Worm (Caenorhabditis elegans): Measurements from ENCODE around the gene C27F2.7.

Gene C27F2.7

DNA sequence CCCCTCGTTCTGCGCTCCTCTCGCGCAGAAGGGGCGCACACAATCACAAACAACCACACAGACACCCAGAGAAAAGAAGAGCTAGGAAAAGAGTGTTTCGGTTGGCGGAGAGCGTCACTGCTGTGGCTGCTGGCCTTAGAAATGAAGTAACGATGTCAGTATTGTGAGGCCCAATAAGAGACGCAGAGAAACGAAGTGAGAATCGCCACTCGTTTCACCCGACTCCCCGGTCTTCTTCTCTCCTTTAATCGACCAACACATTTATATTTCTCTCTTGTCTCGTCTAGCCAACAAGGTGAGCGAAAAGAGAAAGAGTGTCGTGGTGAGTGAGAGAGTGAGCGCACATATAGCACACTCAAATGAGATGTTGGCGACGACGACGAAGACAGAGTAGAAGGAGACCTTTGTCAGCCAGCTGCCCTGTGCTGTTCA is 29.6 kb upstream of the C27F2.7 start (continued):
- TF ChIP-seq dmd-8 (GFP tag; IDR thresholded peaks at IDR 0.05) (no peak), mdt-29 (GFP tag; IDR thresholded peaks at IDR 0.05) (no peak), mdl-1 (tag; optimal IDR thresholded peaks at IDR 0.05) (peak; percentile 42 to 78), tag-97 (GFP tag; IDR thresholded peaks at IDR 0.05) (no peak), nhr-28 (tag; optimal IDR thresholded peaks at IDR 0.05) (peak; percentile 62), hlh-30 (tag; optimal IDR thresholded peaks at IDR 0.05; ENCODE audit: insufficient read depth) (peak; percentile 82), nhr-48 (tag; optimal IDR thresholded peaks at IDR 0.05) (peak; percentile 58), skn-1 (tag; optimal IDR thresholded peaks at IDR 0.05) (no peak), ceh-20 (GFP tag; IDR thresholded peaks at IDR 0.05) (peak; percentile 65; the same call in 1 of the 2 replicates), dpl-1 (GFP tag; optimal IDR thresholded peaks at IDR 0.05) (peak; percentile 56), T26A8.4 (GFP tag; IDR thresholded peaks at IDR 0.05) (peak; percentile 75), egl-43 (GFP tag; IDR thresholded peaks at IDR 0.05) (no peak; the same call in none of the 2 replicates), madf-5 (GFP tag; IDR thresholded peaks at IDR 0.05) (0 out of 4 replicates have a peak, but pooled peaks of 1 of the 2 experiments have one; percentile 28), nhr-102 (tag; optimal IDR thresholded peaks at IDR 0.05) (peak; percentile 48), zip-11 (GFP tag; IDR thresholded peaks at IDR 0.05) (no peak), aly-2 (tag; optimal IDR thresholded peaks at IDR 0.05) (no peak), ama-1 (optimal IDR thresholded peaks at IDR 0.05) (no peak), Y75B8A.6 (GFP tag; IDR thresholded peaks at IDR 0.05) (no peak), dve-1 (tag; optimal IDR thresholded peaks at IDR 0.05; ENCODE audit: insufficient read depth) (peak; percentile 87), lsy-2 (tag; optimal IDR thresholded peaks at IDR 0.05) (peak; percentile 78 to 90), F44E2.7 (GFP tag; IDR thresholded peaks at IDR 0.05) (no peak), lin-15B (tag; optimal IDR thresholded peaks at IDR 0.05) (no peak), lin-39 (tag; optimal IDR thresholded peaks at IDR 0.05) (no peak), Y105C5A.15 (GFP tag; IDR thresholded peaks at IDR 0.05) (no peak), pha-4 (GFP tag; IDR thresholded peaks at IDR 0.05) (peak; percentile 76; the same call in 1 of the 2 replicates), pha-4 (tag; optimal IDR thresholded peaks at IDR 0.05) (peak; percentile 16), nhr-76 (tag; optimal IDR thresholded peaks at IDR 0.05) (no peak), unc-130 (GFP tag; optimal IDR thresholded peaks at IDR 0.05) (no peak), fkh-10 (GFP tag; optimal IDR thresholded peaks at IDR 0.05) (peak; percentile 70), snpc-4 (tag; optimal IDR thresholded peaks at IDR 0.05) (no peak), T20F7.1 (GFP tag; optimal IDR thresholded peaks at IDR 0.05) (peak; percentile 72), cey-2 (tag; optimal IDR thresholded peaks at IDR 0.05; ENCODE audit: borderline replicate concordance, insufficient read depth) (peak; percentile 28)

- TF ChIP-seq mes-2 (tag; optimal IDR thresholded peaks at IDR 0.05; ENCODE audit: poor library complexity, severe bottlenecking) (no peak), T26A8.4 (GFP tag; IDR thresholded peaks at IDR 0.05) (no peak), ceh-44 (GFP tag; IDR thresholded peaks at IDR 0.05) (no peak), lsy-2 (tag; optimal IDR thresholded peaks at IDR 0.05) (no peak), pqm-1 (tag; optimal IDR thresholded peaks at IDR 0.05) (no peak), zip-11 (GFP tag; IDR thresholded peaks at IDR 0.05) (no peak), unc-62 (GFP tag; optimal IDR thresholded peaks at IDR 0.05 in 1 of 2) (peak in 1 of 2 experiments; percentile 38), unc-62 (tag; optimal IDR thresholded peaks at IDR 0.05) (no peak), ces-1 (GFP tag; optimal IDR thresholded peaks at IDR 0.05) (no peak), aha-1 (tag) (peak; percentile 43), mdt-29 (GFP tag; IDR thresholded peaks at IDR 0.05) (no peak)
These were observed 28.2 kb upstream of the C27F2.7 start for ce11 chrIII:5012460-5012859.

ce11 chrIII:5010723-5011122 is 26.4 kb upstream of the C27F2.7 start:
- TF ChIP-seq D1046.2 (GFP tag; IDR thresholded peaks at IDR 0.05) (no peak), ces-1 (GFP tag; optimal IDR thresholded peaks at IDR 0.05) (no peak), aha-1 (tag) (peak; percentile 83), egl-27 (tag; optimal IDR thresholded peaks at IDR 0.05) (no peak), daf-8 (GFP tag; IDR thresholded peaks at IDR 0.05) (no peak), saeg-2 (GFP tag; IDR thresholded peaks at IDR 0.05) (no peak), ztf-7 (tag; optimal IDR thresholded peaks at IDR 0.05) (no peak), nhr-102 (tag; optimal IDR thresholded peaks at IDR 0.05) (no peak), unc-62 (GFP tag; optimal IDR thresholded peaks at IDR 0.05 in 1 of 2) (peak in 1 of 2 experiments; percentile 96), unc-62 (tag; optimal IDR thresholded peaks at IDR 0.05) (no peak), nhr-76 (tag; optimal IDR thresholded peaks at IDR 0.05) (no peak), F44E2.7 (GFP tag; IDR thresholded peaks at IDR 0.05) (no peak), Y105C5A.15 (GFP tag; IDR thresholded peaks at IDR 0.05) (no peak), set-16 (GFP tag; IDR thresholded peaks at IDR 0.05) (peak; percentile 13; the same call in 1 of the 2 replicates), nhr-111 (GFP tag; optimal IDR thresholded peaks at IDR 0.05) (no peak), lin-38 (GFP tag; IDR thresholded peaks at IDR 0.05) (peak; percentile 32; the same call in 1 of the 2 replicates), fos-1 (tag; optimal IDR thresholded peaks at IDR 0.05) (no peak), hif-1 (tag; optimal IDR thresholded peaks at IDR 0.05) (no peak)

Measured in whole organism, L4 larva.